Worm (Caenorhabditis elegans) whole organism, young adult: ENCODE results near the gene nspa-9.

Experiments used
- C06A6.2 ChIP-seq: fragments of 200-800 bp; sonication (Bioruptor generic); conservative IDR thresholded peaks from 2 replicates; pipeline ENCODE4 v1.3.6; 2022; ENCODE audit warnings: missing genetic modification characterization, missing compliant biosample characterization
- F10E7.11 ChIP-seq: sonication (generic microtip); optimal IDR thresholded peaks from 2 replicates; lab custom pipeline; 2017; ENCODE audit warnings: mild to moderate bottlenecking, missing genetic modification characterization, moderate library complexity, missing compliant biosample characterization
- F22D6.2 ChIP-seq: sonication (generic microtip); optimal IDR thresholded peaks from 2 replicates; lab custom pipeline; 2016; ENCODE audit warnings: mild to moderate bottlenecking, missing genetic modification characterization, missing compliant biosample characterization
- F23B12.7 ChIP-seq: sonication (generic microtip); optimal IDR thresholded peaks from 2 replicates; lab custom pipeline; 2017; ENCODE audit warnings: missing genetic modification characterization, mild to moderate bottlenecking, missing compliant biosample characterization, antibody characterized with exemption, moderate library complexity; ENCODE audit not compliant: insufficient read depth
- F37B4.10 ChIP-seq: fragments of 200-800 bp; sonication (Bioruptor generic); IDR thresholded peaks from 2 replicates; pipeline ENCODE4 v1.3.6; 2022; ENCODE audit warnings: missing genetic modification characterization, missing compliant biosample characterization
- F49E8.2 ChIP-seq: sonication (generic microtip); optimal IDR thresholded peaks from 3 replicates; lab custom pipeline; 2017; ENCODE audit warnings: missing genetic modification characterization, mild to moderate bottlenecking, missing compliant biosample characterization, antibody characterized with exemption, moderate library complexity; ENCODE audit not compliant: insufficient read depth
- F57A8.1 ChIP-seq: fragments of 200-800 bp; sonication (Bioruptor generic); optimal IDR thresholded peaks from 2 replicates; lab custom pipeline; 2018; ENCODE audit warnings: mild to moderate bottlenecking, missing genetic modification characterization, moderate library complexity, missing compliant biosample characterization
- F57C9.4 ChIP-seq: sonication (generic microtip); optimal IDR thresholded peaks from 2 replicates; lab custom pipeline; 2017; ENCODE audit warnings: mild to moderate bottlenecking, missing genetic modification characterization, missing compliant biosample characterization
- K12H6.12 ChIP-seq: fragments of 200-800 bp; sonication (Bioruptor generic); optimal IDR thresholded peaks from 2 replicates; lab custom pipeline; 2018; ENCODE audit warnings: mild to moderate bottlenecking, missing genetic modification characterization, missing compliant biosample characterization
- T07F8.4 ChIP-seq: sonication (generic microtip); optimal IDR thresholded peaks from 2 replicates; lab custom pipeline; 2016; ENCODE audit warnings: mild to moderate bottlenecking, missing genetic modification characterization, moderate library complexity, missing compliant biosample characterization
- T26A5.8 ChIP-seq: sonication (generic microtip); optimal IDR thresholded peaks from 2 replicates; lab custom pipeline; 2016; ENCODE audit warnings: missing genetic modification characterization, missing compliant biosample characterization
- Y53G8AR.9 ChIP-seq: fragments of 200-800 bp; sonication (Bioruptor generic); conservative IDR thresholded peaks from 2 replicates; pipeline ENCODE4 v1.3.6; 2022; ENCODE audit warnings: missing genetic modification reagents, missing genetic modification characterization, missing compliant biosample characterization
- aptf-2 ChIP-seq: fragments of 200-800 bp; sonication (Bioruptor generic); conservative IDR thresholded peaks from 2 replicates; pipeline ENCODE4 v1.3.6; 2022; ENCODE audit warnings: missing genetic modification reagents, missing genetic modification characterization, missing compliant biosample characterization
- aptf-3 ChIP-seq: fragments of 200-800 bp; sonication (Bioruptor generic); IDR thresholded peaks from 2 replicates; pipeline ENCODE4 v1.3.6; 2022; ENCODE audit warnings: missing genetic modification characterization, missing compliant biosample characterization
- atf-7 ChIP-seq: sonication (generic microtip); optimal IDR thresholded peaks from 2 replicates; lab custom pipeline; 2017; ENCODE audit warnings: mild to moderate bottlenecking, missing genetic modification characterization, missing compliant biosample characterization
- athp-1 ChIP-seq: sonication (generic microtip); optimal IDR thresholded peaks from 2 replicates; lab custom pipeline; 2017; ENCODE audit warnings: mild to moderate bottlenecking, missing genetic modification characterization, missing compliant biosample characterization
- attf-3 ChIP-seq: fragments of 200-800 bp; sonication (Bioruptor generic); conservative IDR thresholded peaks from 2 replicates; pipeline ENCODE4 v1.3.6; 2022; ENCODE audit warnings: missing genetic modification reagents, missing genetic modification characterization, missing compliant biosample characterization
- attf-5 ChIP-seq: fragments of 200-800 bp; sonication (Bioruptor generic); optimal IDR thresholded peaks from 2 replicates; lab custom pipeline; 2018; ENCODE audit warnings: mild to moderate bottlenecking, missing genetic modification characterization, missing compliant biosample characterization
- ccch-3 ChIP-seq: fragments of 200-800 bp; sonication (Bioruptor generic); optimal IDR thresholded peaks from 2 replicates; lab custom pipeline; 2018; ENCODE audit warnings: mild to moderate bottlenecking, missing genetic modification characterization, missing compliant biosample characterization
- ceh-100 ChIP-seq: fragments of 200-800 bp; sonication (Bioruptor generic); IDR thresholded peaks from 2 replicates; pipeline ENCODE4 v1.3.6; 2022; ENCODE audit warnings: missing genetic modification reagents, missing genetic modification characterization, missing compliant biosample characterization
- ceh-27 ChIP-seq: fragments of 200-800 bp; sonication (Bioruptor generic); optimal IDR thresholded peaks from 2 replicates; lab custom pipeline; 2018; ENCODE audit warnings: mild to moderate bottlenecking, missing genetic modification characterization, moderate library complexity, missing compliant biosample characterization
- ceh-91 ChIP-seq: fragments of 200-800 bp; sonication (Bioruptor generic); IDR thresholded peaks from 2 replicates; pipeline ENCODE4 v1.3.6; 2022; ENCODE audit warnings: missing genetic modification reagents, missing genetic modification characterization, missing compliant biosample characterization
- egl-18 ChIP-seq: fragments of 200-800 bp; sonication (Bioruptor generic); IDR thresholded peaks from 2 replicates; pipeline ENCODE4 v1.3.6; 2022; ENCODE audit warnings: missing genetic modification reagents, missing genetic modification characterization, missing compliant biosample characterization
- ekl-4 ChIP-seq: fragments of 200-800 bp; sonication (Bioruptor generic); IDR thresholded peaks from 2 replicates; pipeline ENCODE4 v1.3.6; 2022; ENCODE audit warnings: missing genetic modification reagents, missing genetic modification characterization, missing compliant biosample characterization
- gei-17 ChIP-seq: fragments of 200-800 bp; sonication (Bioruptor generic); optimal IDR thresholded peaks from 2 replicates; lab custom pipeline; 2018; ENCODE audit warnings: mild to moderate bottlenecking, missing genetic modification characterization, missing compliant biosample characterization
- hlh-12 ChIP-seq: sonication (generic microtip); optimal IDR thresholded peaks from 2 replicates; lab custom pipeline; 2016; ENCODE audit warnings: missing genetic modification characterization, missing compliant biosample characterization
- hsf-1 ChIP-seq: fragments of 200-800 bp; sonication (Bioruptor generic); IDR thresholded peaks from 2 replicates; pipeline ENCODE4 v1.3.6; 2022; ENCODE audit warnings: missing genetic modification reagents, missing genetic modification characterization, missing compliant biosample characterization
- lag-1 ChIP-seq: fragments of 200-800 bp; sonication (Bioruptor generic); IDR thresholded peaks from 2 replicates; pipeline ENCODE4 v1.3.6; 2022; ENCODE audit warnings: missing genetic modification reagents, missing genetic modification characterization, missing compliant biosample characterization
- lin-26 ChIP-seq: fragments of 200-800 bp; sonication (Bioruptor generic); IDR thresholded peaks from 2 replicates; pipeline ENCODE4 v1.3.6; 2022; ENCODE audit warnings: missing genetic modification reagents, missing genetic modification characterization, missing compliant biosample characterization
- lin-35 ChIP-seq, 3 experiments: fragments of 150-350 bp in 2 of 3; sonication (generic microtip) in 1 of 3; optimal IDR thresholded peaks; 2 replicates each; lab custom pipeline; 2014 to 2018; ENCODE audit warnings: missing biosample characterization in 3 of 3, missing genetic modification characterization in 3 of 3, missing genetic modification reagents in 3 of 3
- lin-54 ChIP-seq: fragments of 200-800 bp; sonication (Bioruptor generic); optimal IDR thresholded peaks from 2 replicates; lab custom pipeline; 2018; ENCODE audit warnings: mild to moderate bottlenecking, missing genetic modification characterization, missing compliant biosample characterization
- lsl-1 ChIP-seq: fragments of 200-800 bp; sonication (Bioruptor generic); optimal IDR thresholded peaks from 2 replicates; lab custom pipeline; 2018; ENCODE audit warnings: mild to moderate bottlenecking, missing genetic modification characterization, moderate library complexity, missing compliant biosample characterization
- madf-10 ChIP-seq: sonication (generic microtip); optimal IDR thresholded peaks from 2 replicates; lab custom pipeline; 2016; ENCODE audit warnings: mild to moderate bottlenecking, missing genetic modification characterization, missing compliant biosample characterization
- mel-28 ChIP-seq: sonication (generic microtip); optimal IDR thresholded peaks from 2 replicates; lab custom pipeline; 2016; ENCODE audit warnings: borderline replicate concordance, mild to moderate bottlenecking, missing genetic modification characterization, missing compliant biosample characterization
- nfya-1 ChIP-seq: sonication (generic microtip); optimal IDR thresholded peaks from 2 replicates; lab custom pipeline; 2017; ENCODE audit warnings: antibody characterized with exemption, missing compliant biosample characterization, missing genetic modification characterization, borderline replicate concordance; ENCODE audit not compliant: insufficient read depth
- nfyb-1 ChIP-seq: fragments of 200-800 bp; sonication (Bioruptor generic); IDR thresholded peaks from 2 replicates; pipeline ENCODE4 v1.3.6; 2022; ENCODE audit warnings: missing genetic modification reagents, missing genetic modification characterization, missing compliant biosample characterization
- nhr-179 ChIP-seq: sonication (generic microtip); optimal IDR thresholded peaks from 2 replicates; lab custom pipeline; 2016; ENCODE audit warnings: mild to moderate bottlenecking, missing genetic modification characterization, missing compliant biosample characterization
- nhr-27 ChIP-seq: fragments of 200-800 bp; sonication (Bioruptor generic); optimal IDR thresholded peaks from 2 replicates; lab custom pipeline; 2018; ENCODE audit warnings: mild to moderate bottlenecking, missing genetic modification characterization, moderate library complexity, missing compliant biosample characterization
- nhr-80 ChIP-seq: sonication (generic microtip); optimal IDR thresholded peaks from 2 replicates; lab custom pipeline; 2016; ENCODE audit warnings: missing genetic modification characterization, missing compliant biosample characterization
- pbrm-1 ChIP-seq: fragments of 200-800 bp; sonication (Bioruptor generic); IDR thresholded peaks from 2 replicates; pipeline ENCODE4 v1.3.6; 2022; ENCODE audit warnings: missing genetic modification reagents, missing genetic modification characterization, missing compliant biosample characterization
- pha-4 ChIP-seq: fragments of 150-350 bp; sonication (generic microtip); optimal IDR thresholded peaks from 2 replicates; lab custom pipeline; 2014; ENCODE audit warnings: missing biosample characterization, missing genetic modification reagents, missing genetic modification characterization
- repo-1 ChIP-seq: sonication (generic microtip); optimal IDR thresholded peaks from 2 replicates; lab custom pipeline; 2017; ENCODE audit warnings: mild to moderate bottlenecking, missing genetic modification characterization, missing compliant biosample characterization
- rpc-1 ChIP-seq, 2 experiments: fragments of 150-350 bp in 1 of 2; sonication (generic microtip) in 1 of 2; optimal IDR thresholded peaks; 2 replicates each; lab custom pipeline; 2014 to 2018; ENCODE audit warnings: missing biosample characterization in 1 of 2, missing genetic modification characterization in 1 of 2, missing genetic modification reagents in 1 of 2, missing genotype in 1 of 2
- sdz-38 ChIP-seq: sonication (generic microtip); optimal IDR thresholded peaks from 2 replicates; lab custom pipeline; 2016; ENCODE audit warnings: missing genotype, missing genetic modification characterization, missing compliant biosample characterization
- sptf-2 ChIP-seq: fragments of 200-800 bp; sonication (Bioruptor generic); optimal IDR thresholded peaks from 2 replicates; lab custom pipeline; 2018; ENCODE audit warnings: mild to moderate bottlenecking, missing genetic modification characterization, missing compliant biosample characterization
- tbx-9 ChIP-seq: sonication (generic microtip); optimal IDR thresholded peaks from 2 replicates; lab custom pipeline; 2016; ENCODE audit warnings: borderline replicate concordance, missing genetic modification characterization, inconsistent platforms, missing compliant biosample characterization
- unc-130 ChIP-seq: sonication (generic microtip); optimal IDR thresholded peaks from 2 replicates; lab custom pipeline; 2016; ENCODE audit warnings: missing genetic modification reagents, missing genetic modification characterization, missing compliant biosample characterization
- ztf-6 ChIP-seq: fragments of 200-800 bp; sonication (Bioruptor generic); IDR thresholded peaks from 2 replicates; pipeline ENCODE4 v1.3.6; 2022; ENCODE audit warnings: missing genetic modification reagents, missing genetic modification characterization, missing compliant biosample characterization

nspa-9 gene

DNA sequence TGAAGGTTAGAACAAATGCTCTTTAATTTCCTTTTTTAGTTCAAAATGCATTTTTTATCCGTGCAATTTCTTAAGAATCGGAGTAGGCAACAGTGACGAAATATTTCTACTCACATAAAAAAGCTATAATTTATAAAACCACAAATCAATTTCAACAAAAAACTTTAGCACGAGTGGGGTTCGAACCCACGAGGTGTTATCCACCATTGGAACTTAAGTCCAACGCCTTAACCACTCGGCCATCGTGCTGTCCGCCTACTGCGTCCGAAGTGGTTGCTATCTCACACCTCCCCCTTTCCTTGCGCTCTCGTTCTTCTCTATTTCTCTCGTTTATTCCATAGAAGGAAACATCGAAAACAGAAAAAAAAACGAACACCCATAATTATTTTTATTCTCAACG is 18.8 kb downstream of the nspa-9 start (continued):
- no peak for TF ChIP-seq ceh-91 (GFP tag; lab: Robert Waterston, UW)
- peak; percentile 95 for TF ChIP-seq rpc-1 (optimal IDR thresholded peaks at IDR 0.05; lab: Kevin White, UChicago)
- peak; percentile 98 for TF ChIP-seq rpc-1 (tag; optimal IDR thresholded peaks at IDR 0.05; lab: Kevin White, UChicago)
- TF ChIP-seq pha-4 (tag; lab: Kevin White, UChicago), result no peak
- peak; percentile 85 for TF ChIP-seq ceh-27 (GFP tag; lab: Kevin White, UChicago)
- peak; percentile 72 for TF ChIP-seq attf-5 (GFP tag; lab: Kevin White, UChicago)
- no peak for TF ChIP-seq F57C9.4
- TF ChIP-seq lag-1 (GFP tag; lab: Robert Waterston, UW), result no peak
- 0 out of 2 replicates have a peak, but pooled peaks have one; percentile 44 for TF ChIP-seq F37B4.10
- TF ChIP-seq repo-1, result peak; percentile 56
- peak; percentile 90 for TF ChIP-seq T07F8.4 (tag; lab: Kevin White, UChicago)
- peak in 1 of 3 experiments; percentile 58 for TF ChIP-seq lin-35 (GFP tag; optimal IDR thresholded peaks at IDR 0.05; lab: Kevin White, UChicago)
- TF ChIP-seq attf-3, result no peak; the same call in 1 of the 2 replicates
- peak; percentile 52 for TF ChIP-seq F57A8.1 (GFP tag; lab: Kevin White, UChicago)
- TF ChIP-seq nfyb-1, result peak; percentile 91
- peak; percentile 10 for TF ChIP-seq F49E8.2 (tag; lab: Kevin White, UChicago)
- no peak for TF ChIP-seq nhr-179 (tag; lab: Kevin White, UChicago)
- peak; percentile 59 for TF ChIP-seq lin-54 (GFP tag; lab: Kevin White, UChicago)
- TF ChIP-seq ekl-4, result peak; percentile 67; the same call in 1 of the 2 replicates
- TF ChIP-seq athp-1, result peak; percentile 52
- peak; percentile 64; the same call in 1 of the 2 replicates for TF ChIP-seq C06A6.2 (GFP tag; lab: Robert Waterston, UW)
- TF ChIP-seq lsl-1 (GFP tag; lab: Kevin White, UChicago), result no peak
- TF ChIP-seq gei-17 (GFP tag; lab: Kevin White, UChicago), result peak; percentile 64
- no peak; the same call in 1 of the 2 replicates for TF ChIP-seq Y53G8AR.9 (GFP tag; lab: Robert Waterston, UW)
- peak; percentile 70; the same call in 1 of the 2 replicates for TF ChIP-seq ztf-6 (GFP tag; lab: Robert Waterston, UW)
- TF ChIP-seq F10E7.11 (tag; lab: Kevin White, UChicago), result peak; percentile 44
- TF ChIP-seq F23B12.7 (tag; lab: Kevin White, UChicago), result peak; percentile 90
- no peak for TF ChIP-seq ccch-3 (GFP tag; lab: Kevin White, UChicago)
- TF ChIP-seq unc-130, result peak; percentile 48
- no peak for TF ChIP-seq mel-28 (tag; lab: Kevin White, UChicago)
- peak; percentile 63 for TF ChIP-seq ceh-100 (GFP tag; lab: Robert Waterston, UW)
- TF ChIP-seq sptf-2 (GFP tag; lab: Kevin White, UChicago), result peak; percentile 69
- TF ChIP-seq nhr-80 (tag; lab: Kevin White, UChicago), result no peak
- TF ChIP-seq hsf-1, result 0 out of 2 replicates have a peak, but pooled peaks have one; percentile 54
- peak; percentile 71 for TF ChIP-seq T26A5.8 (tag; lab: Kevin White, UChicago)
- TF ChIP-seq K12H6.12 (tag; lab: Kevin White, UChicago), result peak; percentile 64
- TF ChIP-seq pbrm-1 (GFP tag; lab: Robert Waterston, UW), result peak; percentile 96
- peak; percentile 98 for TF ChIP-seq lin-26 (GFP tag; lab: Robert Waterston, UW)
- TF ChIP-seq hlh-12 (tag; lab: Kevin White, UChicago), result peak; percentile 87
- TF ChIP-seq madf-10, result peak; percentile 87
- TF ChIP-seq atf-7 (tag; lab: Kevin White, UChicago), result peak; percentile 62
- peak; percentile 40 for TF ChIP-seq F22D6.2 (tag; lab: Kevin White, UChicago)
- peak; percentile 35 for TF ChIP-seq nhr-27 (tag; lab: Kevin White, UChicago)
- no peak for TF ChIP-seq nfya-1
- 0 out of 2 replicates have a peak, but pooled peaks have one; percentile 42 for TF ChIP-seq egl-18 (GFP tag; lab: Robert Waterston, UW)
- peak; percentile 67 for TF ChIP-seq aptf-2 (GFP tag; lab: Robert Waterston, UW)
- TF ChIP-seq sdz-38, result no peak
- TF ChIP-seq aptf-3 (GFP tag; lab: Robert Waterston, UW), result no peak
- no peak for TF ChIP-seq tbx-9 (tag; lab: Kevin White, UChicago)
